Fruit fly (Drosophila melanogaster): ENCODE data around the gene Atx-1.

- TF ChIP-seq kay (GFP tag; ENCODE audit: borderline replicate concordance): no peak
- TF ChIP-seq CG14711 (tag; optimal IDR thresholded peaks at IDR 0.05): peak; percentile 68
- peak; percentile 71 for TF ChIP-seq CG7101 (tag; optimal IDR thresholded peaks at IDR 0.05)
- TF ChIP-seq ovo (GFP tag; optimal IDR thresholded peaks at IDR 0.05): no peak
- TF ChIP-seq Hr96 (GFP tag; optimal IDR thresholded peaks at IDR 0.05): no peak
- TF ChIP-seq CG1620 (GFP tag; optimal IDR thresholded peaks at IDR 0.05): no peak
- TF ChIP-seq cnc (optimal IDR thresholded peaks at IDR 0.05): no peak
- peak; percentile 68 for TF ChIP-seq CG33017 (tag; optimal IDR thresholded peaks at IDR 0.05)
These were observed 28.8 kb upstream of the Atx-1 start for dm6 chrX:6794190-6794589.

Measured in whole organism, adult.